Worm (Caenorhabditis elegans) whole organism, late embryonic: ENCODE measurements around the gene miz-1.

ENCODE experiments used
- K02D7.2 ChIP-seq: sonication (generic microtip); optimal IDR thresholded peaks from 2 replicates; lab custom pipeline; 2017; ENCODE audit warnings: mild to moderate bottlenecking, missing genetic modification characterization, missing compliant biosample characterization
- fkh-10 ChIP-seq: fragments of 150-350 bp; optimal IDR thresholded peaks from 2 replicates; lab custom pipeline; 2014; ENCODE audit warnings: missing biosample characterization, missing genetic modification reagents, missing genetic modification characterization

- no peak for TF ChIP-seq fkh-10 (GFP tag; lab: Kevin White, UChicago)
- no peak for TF ChIP-seq K02D7.2 (tag; lab: Kevin White, UChicago)
These were observed 35.1 kb upstream of the miz-1 start for ce11 chrIV:10777076-10777475.
